Fruit fly (Drosophila melanogaster) whole organism, pupa: Measurements from ENCODE around the gene CG12012.

Source experiments
- CG13204 ChIP-seq: fragments of 200-800 bp; sonication (Bioruptor generic); optimal IDR thresholded peaks from 2 replicates; lab custom pipeline; 2018; ENCODE audit warnings: missing biosample characterization, mild to moderate bottlenecking, missing genetic modification characterization, moderate library complexity
- CG14655 ChIP-seq: fragments of 200-800 bp; sonication (Bioruptor generic); optimal IDR thresholded peaks from 3 replicates; lab custom pipeline; 2017; ENCODE audit warnings: mild to moderate bottlenecking, missing biosample characterization, missing genetic modification reagents, missing genetic modification characterization
- CG32121 ChIP-seq: fragments of 200-800 bp; sonication (Bioruptor generic); IDR thresholded peaks from 2 replicates; pipeline ENCODE4 v1.3.6; 2022; ENCODE audit warnings: missing biosample characterization, missing genetic modification characterization
- CG34367 ChIP-seq: fragments of 200-800 bp; sonication (Bioruptor generic); optimal IDR thresholded peaks from 2 replicates; lab custom pipeline; 2018; ENCODE audit warnings: missing biosample characterization, mild to moderate bottlenecking, missing genetic modification characterization
- CG8301 ChIP-seq: fragments of 200-800 bp; sonication (Bioruptor generic); optimal IDR thresholded peaks from 2 replicates; lab custom pipeline; 2018; ENCODE audit warnings: missing biosample characterization, mild to moderate bottlenecking, missing genetic modification characterization
- D1 ChIP-seq: fragments of 200-800 bp; sonication (Bioruptor generic); optimal IDR thresholded peaks from 2 replicates; lab custom pipeline; 2018; ENCODE audit warnings: missing biosample characterization, mild to moderate bottlenecking, missing genetic modification characterization, moderate library complexity
- Snoo ChIP-seq: fragments of 200-800 bp; sonication (Bioruptor generic); optimal IDR thresholded peaks from 3 replicates; lab custom pipeline; 2017; ENCODE audit warnings: missing biosample characterization, mild to moderate bottlenecking, missing genetic modification characterization, inconsistent platforms
- gl ChIP-seq: fragments of 200-800 bp; sonication (Bioruptor generic); optimal IDR thresholded peaks from 2 replicates; lab custom pipeline; 2018; ENCODE audit warnings: missing biosample characterization, mild to moderate bottlenecking, missing genetic modification characterization

DNA sequence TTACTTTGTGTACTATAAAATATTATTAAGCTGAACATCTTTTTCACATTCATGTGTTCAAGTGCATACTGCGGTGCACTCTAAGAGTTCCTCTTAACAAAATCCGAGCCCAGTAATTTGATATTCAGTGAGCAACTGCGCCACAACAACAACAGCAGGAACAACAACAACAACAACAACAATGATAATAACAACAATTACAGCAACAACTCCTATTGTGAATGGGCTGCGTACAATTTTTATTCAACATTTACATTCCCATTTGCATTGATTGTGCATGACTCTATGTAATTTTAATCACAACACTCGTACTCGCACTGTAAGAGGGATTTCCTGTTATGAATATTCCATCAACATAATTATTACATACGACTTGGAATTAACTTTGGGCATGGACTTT lies 11.1 kb downstream of the CG12012 start:
- no peak for TF ChIP-seq CG34367
- TF ChIP-seq CG13204 (GFP tag; lab: Kevin White, UChicago) = no peak
- peak; percentile 22 for TF ChIP-seq CG8301 (tag; lab: Kevin White, UChicago)
- TF ChIP-seq Snoo = no peak
- TF ChIP-seq CG32121 = no peak
- TF ChIP-seq D1 (tag; lab: Kevin White, UChicago) = no peak
- TF ChIP-seq gl = no peak
- no peak for TF ChIP-seq CG14655 (GFP tag; lab: Kevin White, UChicago)
